Fruit fly (Drosophila melanogaster): ENCODE results near the gene CG12877.

- TF ChIP-seq Sox14 (GFP tag; optimal IDR thresholded peaks at IDR 0.05): no peak
- no peak for TF ChIP-seq Ets21C (GFP tag; optimal IDR thresholded peaks at IDR 0.05)
- TF ChIP-seq Hr39 (GFP tag; optimal IDR thresholded peaks at IDR 0.05): no peak
- TF ChIP-seq CG7368 (GFP tag; optimal IDR thresholded peaks at IDR 0.05): no peak
- TF ChIP-seq CG16779 (tag; optimal IDR thresholded peaks at IDR 0.05): no peak
- no peak for TF ChIP-seq ss (GFP tag; optimal IDR thresholded peaks at IDR 0.05)
- TF ChIP-seq Ets96B (tag; optimal IDR thresholded peaks at IDR 0.05): no peak
- TF ChIP-seq fd59A (GFP tag; optimal IDR thresholded peaks at IDR 0.05): no peak
- no peak for TF ChIP-seq CG6163 (GFP tag; IDR thresholded peaks at IDR 0.05)
- TF ChIP-seq OdsH (GFP tag; optimal IDR thresholded peaks at IDR 0.05): no peak
- TF ChIP-seq CG6854 (GFP tag; optimal IDR thresholded peaks at IDR 0.05): no peak
- TF ChIP-seq Lpt (GFP tag; optimal IDR thresholded peaks at IDR 0.05): no peak
- no peak for TF ChIP-seq CG8632 (GFP tag; optimal IDR thresholded peaks at IDR 0.05)
Measured at dm6 chr3R:27660127-27660579, 46.7 kb upstream of the CG12877 start, which contains the start of gene Mlc1.

Measured in whole organism, prepupa.